Fruit fly (Drosophila melanogaster): Measurements from ENCODE around the gene Ibf1.

Ibf1 gene

DNA sequence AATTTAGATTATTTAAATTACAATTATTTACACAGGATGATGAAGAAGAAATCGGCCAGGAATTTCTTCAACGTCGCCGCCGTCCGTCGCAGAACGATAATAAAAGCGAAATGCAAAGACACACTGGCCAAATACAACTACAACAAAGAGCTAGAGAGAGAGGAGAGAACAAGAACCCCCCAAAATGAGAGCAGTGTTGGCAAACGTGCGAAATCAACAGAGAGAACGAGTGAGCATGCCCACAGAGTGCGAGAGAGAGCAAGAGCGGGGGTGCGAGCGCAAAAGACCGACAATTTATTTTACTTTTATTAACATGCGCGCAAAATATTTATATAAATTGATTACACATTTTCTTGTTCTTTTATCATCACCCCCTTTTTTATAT is 21.9 kb upstream of the Ibf1 start (continued):
- TF ChIP-seq D (optimal IDR thresholded peaks at IDR 0.05) (no peak), D (GFP tag; optimal IDR thresholded peaks at IDR 0.05) (no peak), dysf (GFP tag; IDR thresholded peaks at IDR 0.05) (peak; percentile 16; the same call in 1 of the 3 replicates), CG8765 (GFP tag; IDR thresholded peaks at IDR 0.05) (no peak), abd-A (tag; optimal IDR thresholded peaks at IDR 0.05) (peak; percentile 44), sd (tag; optimal IDR thresholded peaks at IDR 0.05) (peak; percentile 35), dimm (GFP tag; IDR thresholded peaks at IDR 0.05) (no peak), CG10431 (GFP tag; optimal IDR thresholded peaks at IDR 0.05) (peak; percentile 30), ci (GFP tag; IDR thresholded peaks at IDR 0.05) (peak; percentile 69; the same call in 2 of the 3 replicates), Dbx (GFP tag; IDR thresholded peaks at IDR 0.05) (peak; percentile 37; the same call in 1 of the 3 replicates), HHEX (GFP tag; optimal IDR thresholded peaks at IDR 0.05) (peak; percentile 0), otp (GFP tag; IDR thresholded peaks at IDR 0.05) (0 out of 3 replicates have a peak, but pooled peaks have one; percentile 48), NfI (GFP tag; optimal IDR thresholded peaks at IDR 0.05) (peak; percentile 38), Fer1 (GFP tag; optimal IDR thresholded peaks at IDR 0.05) (peak; percentile 53), peb (GFP tag; IDR thresholded peaks at IDR 0.05) (no peak), crol (GFP tag; IDR thresholded peaks at IDR 0.05) (peak; percentile 70), pnt (GFP tag; optimal IDR thresholded peaks at IDR 0.05) (no peak), CG34224 (GFP tag; IDR thresholded peaks at IDR 0.05; ENCODE audit: partially characterized antibody) (peak; percentile 45; the same call in 1 of the 3 replicates), YL-1 (GFP tag; optimal IDR thresholded peaks at IDR 0.05) (peak; percentile 2), Rfx (GFP tag; IDR thresholded peaks at IDR 0.05) (peak; percentile 18; the same call in 1 of the 2 replicates), Ets65A (GFP tag) (peak; percentile 76), Deaf1 (tag; optimal IDR thresholded peaks at IDR 0.05) (peak; percentile 24), sim (GFP tag; IDR thresholded peaks at IDR 0.05) (0 out of 2 replicates have a peak, but pooled peaks have one; percentile 22), Chrac-16 (GFP tag; optimal IDR thresholded peaks at IDR 0.05) (no peak), kah (GFP tag; optimal IDR thresholded peaks at IDR 0.05) (peak; percentile 12), CG10462 (GFP tag; optimal IDR thresholded peaks at IDR 0.05) (no peak), hbn (GFP tag; IDR thresholded peaks at IDR 0.05; ENCODE audit: partially characterized antibody) (peak; percentile 42), CG14014 (GFP tag; IDR thresholded peaks at IDR 0.05) (peak; percentile 31; the same call in 1 of the 2 replicates), CG32767 (GFP tag; IDR thresholded peaks at IDR 0.05) (peak; percentile 29; the same call in 1 of the 2 replicates), vvl (GFP tag; IDR thresholded peaks at IDR 0.05) (peak; percentile 45; the same call in 1 of the 2 replicates), Hmr (GFP tag; optimal IDR thresholded peaks at IDR 0.05) (peak; percentile 59), Eip74EF (GFP tag; optimal IDR thresholded peaks at IDR 0.05) (no peak), trem (tag; optimal IDR thresholded peaks at IDR 0.05) (peak; percentile 31), lilli (GFP tag; optimal IDR thresholded peaks at IDR 0.05) (peak; percentile 23), CG12071 (GFP tag; optimal IDR thresholded peaks at IDR 0.05) (peak; percentile 4), CG13296 (GFP tag; optimal IDR thresholded peaks at IDR 0.05) (peak; percentile 63), chinmo (GFP tag; IDR thresholded peaks at IDR 0.05; ENCODE audit: partially characterized antibody) (peak; percentile 74; the same call in 2 of the 4 replicates), CG16813 (GFP tag; IDR thresholded peaks at IDR 0.05; ENCODE audit: partially characterized antibody) (no peak), yki (optimal IDR thresholded peaks at IDR 0.05) (peak; percentile 88), Hand (GFP tag; optimal IDR thresholded peaks at IDR 0.05) (peak; percentile 33), zfh2 (GFP tag; optimal IDR thresholded peaks at IDR 0.05) (peak; percentile 9), unpg (GFP tag; optimal IDR thresholded peaks at IDR 0.05) (no peak), CG6854 (GFP tag; optimal IDR thresholded peaks at IDR 0.05) (peak; percentile 50), CG4707 (GFP tag; optimal IDR thresholded peaks at IDR 0.05) (no peak), caup (GFP tag; optimal IDR thresholded peaks at IDR 0.05; ENCODE audit: severe bottlenecking) (peak; percentile 44), psq (GFP tag; optimal IDR thresholded peaks at IDR 0.05) (no peak), Trl (optimal IDR thresholded peaks at IDR 0.05) (peak; percentile 99 to 100), Trl (GFP tag; optimal IDR thresholded peaks at IDR 0.05) (peak; percentile 65), Bteb2 (GFP tag; optimal IDR thresholded peaks at IDR 0.05) (peak; percentile 3), BtbVII (GFP tag; optimal IDR thresholded peaks at IDR 0.05) (peak; percentile 54), z (GFP tag; IDR thresholded peaks at IDR 0.05) (0 out of 3 replicates have a peak, but pooled peaks have one; percentile 19)
